Worm (Caenorhabditis elegans): ENCODE data around the gene enri-2.

The enri-2 gene

ce11 chrX:14562286-14563086, 16.8 kb downstream of the enri-2 start (continued):
- no peak for TF ChIP-seq vab-15 (tag; optimal IDR thresholded peaks at IDR 0.05)
- peak; percentile 86 for TF ChIP-seq ztf-4 (tag; optimal IDR thresholded peaks at IDR 0.05)
- no peak for TF ChIP-seq lin-35 (GFP tag; optimal IDR thresholded peaks at IDR 0.05)
- no peak for TF ChIP-seq mdl-1 (tag; optimal IDR thresholded peaks at IDR 0.05)
- no peak for TF ChIP-seq C34B4.2 (tag; optimal IDR thresholded peaks at IDR 0.05)
- TF ChIP-seq elt-2 (tag; optimal IDR thresholded peaks at IDR 0.05) = no peak
- peak; percentile 86 for TF ChIP-seq dsc-1 (tag; optimal IDR thresholded peaks at IDR 0.05)

- TF ChIP-seq blmp-1 (tag; optimal IDR thresholded peaks at IDR 0.05) (peak; percentile 67), mep-1 (tag; optimal IDR thresholded peaks at IDR 0.05) (no peak), nhr-85 (tag) (peak; percentile 68), nhr-47 (tag; optimal IDR thresholded peaks at IDR 0.05) (no peak), nhr-71 (tag; optimal IDR thresholded peaks at IDR 0.05) (peak; percentile 4), swsn-7 (tag; optimal IDR thresholded peaks at IDR 0.05) (no peak)
Measured at ce11 chrX:14563818-14564217, 18.2 kb downstream of the enri-2 start.

ce11 chrX:14565245-14565644, 19.6 kb downstream of the enri-2 start:
- no peak for TF ChIP-seq swsn-7 (tag; optimal IDR thresholded peaks at IDR 0.05)
- no peak for TF ChIP-seq ceh-63 (GFP tag; optimal IDR thresholded peaks at IDR 0.05)
- TF ChIP-seq ztf-4 (tag; optimal IDR thresholded peaks at IDR 0.05) = no peak
- TF ChIP-seq grh-1 (GFP tag; IDR thresholded peaks at IDR 0.05) = no peak
- TF ChIP-seq zag-1 (tag; optimal IDR thresholded peaks at IDR 0.05) = no peak
- no peak for TF ChIP-seq unc-30 (tag; optimal IDR thresholded peaks at IDR 0.05)
- 0 out of 2 replicates have a peak, but pooled peaks have one; percentile 15 for TF ChIP-seq nhr-19 (GFP tag; conservative IDR thresholded peaks at IDR 0.05)
- TF ChIP-seq C04F5.9 (tag; optimal IDR thresholded peaks at IDR 0.05) = no peak
- no peak for TF ChIP-seq mef-2 (tag; optimal IDR thresholded peaks at IDR 0.05)
- TF ChIP-seq hlh-17 (GFP tag; optimal IDR thresholded peaks at IDR 0.05; ENCODE audit: borderline replicate concordance) = no peak
- TF ChIP-seq xbp-1 (tag; optimal IDR thresholded peaks at IDR 0.05) = no peak
- TF ChIP-seq ceh-88 (GFP tag; IDR thresholded peaks at IDR 0.05) = no peak
- no peak for TF ChIP-seq ceh-8 (GFP tag; optimal IDR thresholded peaks at IDR 0.05)
- TF ChIP-seq isw-1 (GFP tag; IDR thresholded peaks at IDR 0.05) = no peak
- no peak for TF ChIP-seq ama-1 (optimal IDR thresholded peaks at IDR 0.05)
- TF ChIP-seq C16A3.4 (tag; optimal IDR thresholded peaks at IDR 0.05) = no peak
- no peak for TF ChIP-seq lin-35 (GFP tag; optimal IDR thresholded peaks at IDR 0.05)
- TF ChIP-seq dpl-1 (GFP tag; optimal IDR thresholded peaks at IDR 0.05) = no peak
- no peak for TF ChIP-seq ets-5 (GFP tag; IDR thresholded peaks at IDR 0.05)
- TF ChIP-seq nhr-71 (tag; optimal IDR thresholded peaks at IDR 0.05) = peak; percentile 38
- TF ChIP-seq sptf-1 (tag; optimal IDR thresholded peaks at IDR 0.05) = no peak
- no peak for TF ChIP-seq nhr-76 (tag; optimal IDR thresholded peaks at IDR 0.05)
- TF ChIP-seq egl-27 (tag; optimal IDR thresholded peaks at IDR 0.05) = no peak
- TF ChIP-seq vab-15 (tag; optimal IDR thresholded peaks at IDR 0.05) = no peak
- peak; percentile 26 for TF ChIP-seq fkh-8 (tag; optimal IDR thresholded peaks at IDR 0.05)
- no peak for TF ChIP-seq elt-3 (tag; optimal IDR thresholded peaks at IDR 0.05)
- no peak for TF ChIP-seq jun-1 (tag; optimal IDR thresholded peaks at IDR 0.05)
- no peak for TF ChIP-seq elt-2 (tag; optimal IDR thresholded peaks at IDR 0.05)
- no peak for TF ChIP-seq fkh-4 (tag; optimal IDR thresholded peaks at IDR 0.05; ENCODE audit: borderline replicate concordance)
- TF ChIP-seq efl-1 (optimal IDR thresholded peaks at IDR 0.05) = no peak
- peak in 1 of 2 experiments; percentile 74 for TF ChIP-seq efl-1 (GFP tag; optimal IDR thresholded peaks at IDR 0.05 in 1 of 2)

Data from whole organism, L1 larva.